Fruit fly (Drosophila melanogaster): ENCODE measurements around the gene Cpr72Ea.

dm6 chr3L:16339463-16339862 is 22.9 kb upstream of the Cpr72Ea start:
- TF ChIP-seq usp (GFP tag; optimal IDR thresholded peaks at IDR 0.05), result no peak
- TF ChIP-seq EcR (GFP tag; optimal IDR thresholded peaks at IDR 0.05), result no peak
- no peak for TF ChIP-seq psq (optimal IDR thresholded peaks at IDR 0.05)

Measured in whole organism.